Worm (Caenorhabditis elegans): ENCODE measurements around the gene immp-2.

DNA sequence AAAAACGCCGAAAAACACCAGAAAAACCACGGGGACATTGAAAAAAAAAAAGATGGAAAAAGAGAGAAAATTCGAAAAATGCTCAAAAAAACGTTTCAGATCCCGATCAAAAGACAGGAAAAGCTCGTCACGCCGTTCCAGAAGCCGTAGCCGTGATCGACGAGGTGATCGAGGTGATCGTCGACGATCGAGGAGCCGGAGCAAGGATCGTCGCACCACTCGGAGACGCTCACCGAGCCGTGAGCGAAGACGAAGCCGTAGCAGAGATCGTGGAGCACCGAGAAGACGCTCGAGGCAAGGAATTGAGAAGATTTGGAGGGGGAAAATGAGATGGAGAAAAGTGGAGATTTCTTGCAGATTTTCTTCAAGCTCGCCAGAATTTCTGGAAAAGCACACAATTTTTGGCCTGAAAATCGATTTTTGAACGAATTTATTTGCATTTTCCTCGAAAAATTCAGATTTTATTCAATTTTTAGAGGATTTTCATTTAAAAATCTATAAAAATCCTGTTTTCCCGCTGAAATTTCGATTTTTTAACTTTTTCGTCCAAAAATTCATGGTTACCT, 7.7 kb upstream of the immp-2 start:
- TF ChIP-seq elt-2 (tag; optimal IDR thresholded peaks at IDR 0.05) = no peak
- no peak for TF ChIP-seq nhr-90 (tag; optimal IDR thresholded peaks at IDR 0.05; ENCODE audit: poor library complexity)
- TF ChIP-seq unc-62 (GFP tag; optimal IDR thresholded peaks at IDR 0.05) = no peak
- TF ChIP-seq hlh-4 (tag; optimal IDR thresholded peaks at IDR 0.05) = no peak
- no peak for TF ChIP-seq ama-1 (optimal IDR thresholded peaks at IDR 0.05)
- TF ChIP-seq lsy-2 (tag; optimal IDR thresholded peaks at IDR 0.05) = no peak
- TF ChIP-seq fos-1 (tag; optimal IDR thresholded peaks at IDR 0.05) = no peak
- no peak for TF ChIP-seq jun-1 (tag; optimal IDR thresholded peaks at IDR 0.05)
- TF ChIP-seq C04F5.9 (tag; optimal IDR thresholded peaks at IDR 0.05) = no peak
- no peak for TF ChIP-seq fkh-8 (tag; optimal IDR thresholded peaks at IDR 0.05)
- no peak for TF ChIP-seq lin-15B (tag; optimal IDR thresholded peaks at IDR 0.05)
- no peak for TF ChIP-seq isw-1 (GFP tag; IDR thresholded peaks at IDR 0.05)
- no peak for TF ChIP-seq mab-9 (GFP tag; IDR thresholded peaks at IDR 0.05)

Data from whole organism, L1 larva.